Fruit fly (Drosophila melanogaster): ENCODE data around the gene stck.

DNA sequence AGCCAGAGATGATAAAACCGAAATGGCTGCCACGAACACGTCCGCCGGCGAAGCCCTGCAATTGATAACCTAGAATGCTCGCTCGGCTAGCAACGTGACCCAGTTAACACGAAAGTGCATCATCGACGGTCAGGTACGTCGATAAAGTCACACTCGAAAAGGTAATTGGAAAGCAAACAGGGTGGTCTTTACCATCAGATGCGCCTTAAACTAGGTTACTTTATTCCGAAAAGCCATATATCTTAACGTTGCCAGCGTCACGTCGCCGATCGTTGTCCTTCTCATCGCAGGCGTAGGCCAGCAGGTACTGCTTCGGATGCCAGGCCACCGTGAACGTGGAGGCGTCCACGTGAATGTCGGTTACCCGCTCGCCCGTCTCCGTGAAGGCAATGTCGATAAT, 49.5 kb upstream of the stck start:
- TF ChIP-seq kay (GFP tag; ENCODE audit: borderline replicate concordance) (no peak), Hr96 (GFP tag; optimal IDR thresholded peaks at IDR 0.05) (no peak), toe (GFP tag; optimal IDR thresholded peaks at IDR 0.05) (no peak), Crg-1 (GFP tag; optimal IDR thresholded peaks at IDR 0.05) (no peak), CG12768 (GFP tag; optimal IDR thresholded peaks at IDR 0.05) (no peak), bab1 (GFP tag; optimal IDR thresholded peaks at IDR 0.05) (no peak), Mnt (GFP tag; optimal IDR thresholded peaks at IDR 0.05) (no peak), Clk (GFP tag; optimal IDR thresholded peaks at IDR 0.05) (no peak), CG1620 (GFP tag; optimal IDR thresholded peaks at IDR 0.05) (no peak), tj (GFP tag; optimal IDR thresholded peaks at IDR 0.05) (no peak), CG11617 (GFP tag; optimal IDR thresholded peaks at IDR 0.05) (no peak), CG7045 (GFP tag; optimal IDR thresholded peaks at IDR 0.05) (no peak), CG5204 (GFP tag; optimal IDR thresholded peaks at IDR 0.05) (no peak), CG7101 (tag; optimal IDR thresholded peaks at IDR 0.05) (no peak)

All from whole organism, adult.